Fruit fly (Drosophila melanogaster) whole organism, embryonic: ENCODE results near the gene Kaz1-ORFB.

Experiments
- Ada2b ChIP-seq: fragments of 200-800 bp; sonication (Bioruptor generic); IDR thresholded peaks from 2 replicates; pipeline ENCODE4 v1.3.6; 2022; ENCODE audit warnings: missing biosample characterization, missing genetic modification characterization
- Aef1 ChIP-seq: fragments of 200-800 bp; sonication (Bioruptor generic); IDR thresholded peaks from 3 replicates; pipeline ENCODE4 v1.3.6; 2022; ENCODE audit warnings: missing biosample characterization, missing genetic modification characterization
- CG10274 ChIP-seq: fragments of 200-800 bp; sonication (Bioruptor generic); optimal IDR thresholded peaks from 3 replicates; lab custom pipeline; 2017; ENCODE audit warnings: missing biosample characterization, mild to moderate bottlenecking, missing genetic modification characterization
- CG12155 ChIP-seq: fragments of 200-800 bp; sonication (Bioruptor generic); optimal IDR thresholded peaks from 3 replicates; lab custom pipeline; 2016; ENCODE audit warnings: missing biosample characterization, missing genetic modification characterization
- CG12236 ChIP-seq: fragments of 200-800 bp; sonication (Bioruptor generic); optimal IDR thresholded peaks from 2 replicates; lab custom pipeline; 2016; ENCODE audit warnings: missing biosample characterization, missing genetic modification characterization
- CG12744 ChIP-seq: fragments of 200-800 bp; sonication (Bioruptor generic); optimal IDR thresholded peaks from 2 replicates; lab custom pipeline; 2016; ENCODE audit warnings: missing biosample characterization, missing genetic modification characterization
- CG13296 ChIP-seq: fragments of 200-800 bp; sonication (Bioruptor generic); optimal IDR thresholded peaks from 3 replicates; lab custom pipeline; 2018; ENCODE audit warnings: missing biosample characterization, mild to moderate bottlenecking, missing genetic modification characterization
- CG14050 ChIP-seq: fragments of 200-800 bp; sonication (Bioruptor generic); IDR thresholded peaks from 3 replicates; pipeline ENCODE4 v1.3.6; 2022; ENCODE audit warnings: missing biosample characterization, missing genetic modification characterization
- CG15479 ChIP-seq: fragments of 200-800 bp; sonication (Bioruptor generic); optimal IDR thresholded peaks from 3 replicates; lab custom pipeline; 2019; ENCODE audit warnings: missing biosample characterization, mild to moderate bottlenecking, missing genetic modification characterization, moderate library complexity
- CG15601 ChIP-seq: fragments of 200-800 bp; sonication (Bioruptor generic); optimal IDR thresholded peaks from 3 replicates; lab custom pipeline; 2019; ENCODE audit warnings: missing biosample characterization, mild to moderate bottlenecking, missing genetic modification characterization, moderate library complexity
- CG1603 ChIP-seq: fragments of 200-800 bp; sonication (Bioruptor generic); optimal IDR thresholded peaks from 2 replicates; lab custom pipeline; 2019; ENCODE audit warnings: missing biosample characterization, mild to moderate bottlenecking, missing genetic modification characterization, moderate library complexity
- CG18599 ChIP-seq: fragments of 200-800 bp; sonication (Bioruptor generic); optimal IDR thresholded peaks from 3 replicates; lab custom pipeline; 2017; ENCODE audit warnings: missing biosample characterization, missing genetic modification characterization, mild to moderate bottlenecking, moderate library complexity, missing genetic modification reagents
- CG18619 ChIP-seq: fragments of 200-800 bp; sonication (Bioruptor generic); optimal IDR thresholded peaks from 3 replicates; lab custom pipeline; 2017; ENCODE audit warnings: missing biosample characterization, mild to moderate bottlenecking, missing genetic modification characterization
- CG2678 ChIP-seq: fragments of 200-800 bp; sonication (Bioruptor generic); optimal IDR thresholded peaks from 3 replicates; lab custom pipeline; 2019; ENCODE audit warnings: missing biosample characterization, mild to moderate bottlenecking, missing genetic modification characterization, moderate library complexity
- CG2889 ChIP-seq: fragments of 200-800 bp; sonication (Bioruptor generic); IDR thresholded peaks from 3 replicates; pipeline ENCODE4 v1.3.6; 2022; ENCODE audit warnings: missing biosample characterization, missing genetic modification characterization
- CG30020 ChIP-seq: fragments of 200-800 bp; optimal IDR thresholded peaks from 2 replicates; lab custom pipeline; 2019; ENCODE audit warnings: missing biosample characterization, mild to moderate bottlenecking, missing genetic modification characterization, moderate library complexity
- CG31388 ChIP-seq: fragments of 200-800 bp; sonication (Bioruptor generic); optimal IDR thresholded peaks from 2 replicates; lab custom pipeline; 2016; ENCODE audit warnings: missing biosample characterization, missing genetic modification characterization
- CG4360 ChIP-seq: fragments of 200-800 bp; sonication (Bioruptor generic); IDR thresholded peaks from 2 replicates; pipeline ENCODE4 v1.3.6; 2022; ENCODE audit warnings: missing biosample characterization, missing genetic modification characterization
- CG4424 ChIP-seq: fragments of 200-800 bp; sonication (Bioruptor generic); optimal IDR thresholded peaks from 3 replicates; lab custom pipeline; 2016; ENCODE audit warnings: missing biosample characterization, missing genetic modification characterization
- CG8359 ChIP-seq: fragments of 200-800 bp; sonication (Bioruptor generic); optimal IDR thresholded peaks from 2 replicates; lab custom pipeline; 2017; ENCODE audit warnings: missing biosample characterization, mild to moderate bottlenecking, missing genetic modification characterization, borderline replicate concordance
- CG8944 ChIP-seq: fragments of 200-800 bp; sonication (Bioruptor generic); optimal IDR thresholded peaks from 3 replicates; lab custom pipeline; 2016; ENCODE audit warnings: missing biosample characterization, missing genetic modification characterization
- CG9727 ChIP-seq: fragments of 200-800 bp; sonication (Bioruptor generic); optimal IDR thresholded peaks from 3 replicates; lab custom pipeline; 2017; ENCODE audit warnings: missing biosample characterization, mild to moderate bottlenecking, missing genetic modification characterization
- Dad ChIP-seq: fragments of 200-800 bp; sonication (Bioruptor generic); optimal IDR thresholded peaks from 3 replicates; lab custom pipeline; 2016; ENCODE audit warnings: missing biosample characterization, missing genetic modification characterization
- Deaf1 ChIP-seq: fragments of 200-800 bp; optimal IDR thresholded peaks from 3 replicates; lab custom pipeline; 2019; ENCODE audit warnings: missing biosample characterization, mild to moderate bottlenecking, missing genetic modification characterization, moderate library complexity
- Hand ChIP-seq: fragments of 200-800 bp; sonication (Bioruptor generic); optimal IDR thresholded peaks from 2 replicates; lab custom pipeline; 2017; ENCODE audit warnings: mild to moderate bottlenecking, missing biosample characterization, missing genetic modification reagents, missing genetic modification characterization
- Mad ChIP-seq: fragments of 200-800 bp; sonication (Bioruptor generic); optimal IDR thresholded peaks from 2 replicates; lab custom pipeline; 2016; ENCODE audit warnings: missing biosample characterization, missing genetic modification characterization
- Pdp1 ChIP-seq, 2 experiments: fragments of 200-800 bp; sonication (Bioruptor generic); optimal IDR thresholded peaks; 3 replicates each; lab custom pipeline; 2016; ENCODE audit warnings: missing biosample characterization in 2 of 2, missing genetic modification characterization in 2 of 2, mild to moderate bottlenecking in 1 of 2, moderate library complexity in 1 of 2
- Poxn ChIP-seq: fragments of 200-800 bp; sonication (Bioruptor generic); IDR thresholded peaks from 2 replicates; pipeline ENCODE4 v1.3.6; 2022; ENCODE audit warnings: missing biosample characterization, missing genetic modification characterization
- Sox102F ChIP-seq: fragments of 200-800 bp; sonication (Bioruptor generic); optimal IDR thresholded peaks from 2 replicates; lab custom pipeline; 2018; ENCODE audit warnings: missing biosample characterization, mild to moderate bottlenecking, missing genetic modification characterization, moderate library complexity
- Sry-δ ChIP-seq: fragments of 200-800 bp; sonication (Bioruptor generic); optimal IDR thresholded peaks from 2 replicates; lab custom pipeline; 2016; ENCODE audit warnings: missing biosample characterization, missing genetic modification characterization
- Taf1 ChIP-seq: fragments of 200-800 bp; sonication (Bioruptor generic); IDR thresholded peaks from 2 replicates; pipeline ENCODE4 v1.3.6; 2022; ENCODE audit warnings: missing biosample characterization, missing genetic modification characterization
- Tbp ChIP-seq: fragments of >200 bp; optimal IDR thresholded peaks from 2 replicates; lab custom pipeline; 2018; ENCODE audit warnings: missing biosample characterization, missing genetic modification characterization
- aop ChIP-seq: fragments of 200-800 bp; sonication (Bioruptor generic); IDR thresholded peaks from 2 replicates; pipeline ENCODE4 v1.3.6; 2022; ENCODE audit warnings: missing biosample characterization, missing genetic modification characterization
- ash1 ChIP-seq: fragments of 200-800 bp; sonication (Bioruptor generic); optimal IDR thresholded peaks from 2 replicates; lab custom pipeline; 2018; ENCODE audit warnings: missing biosample characterization, mild to moderate bottlenecking, missing genetic modification characterization
- bcd ChIP-seq: fragments of 200-800 bp; sonication (Bioruptor generic); optimal IDR thresholded peaks from 2 replicates; lab custom pipeline; 2017; ENCODE audit warnings: missing biosample characterization, mild to moderate bottlenecking, missing genetic modification characterization
- br ChIP-seq: fragments of >200 bp; optimal IDR thresholded peaks from 2 replicates; lab custom pipeline; 2017
- chm ChIP-seq: fragments of 200-800 bp; sonication (Bioruptor generic); IDR thresholded peaks from 2 replicates; pipeline ENCODE4 v1.3.6; 2022; ENCODE audit warnings: missing biosample characterization, missing genetic modification characterization
- crol ChIP-seq: fragments of 200-800 bp; sonication (Bioruptor generic); IDR thresholded peaks from 2 replicates; pipeline ENCODE4 v1.3.6; 2022; ENCODE audit warnings: missing biosample characterization, missing genetic modification characterization
- da ChIP-seq: fragments of 200-800 bp; sonication (Bioruptor generic); optimal IDR thresholded peaks from 2 replicates; lab custom pipeline; 2016; ENCODE audit warnings: missing biosample characterization, missing genetic modification characterization
- dysf ChIP-seq: fragments of 200-800 bp; sonication (Bioruptor generic); IDR thresholded peaks from 3 replicates; pipeline ENCODE4 v1.3.6; 2022; ENCODE audit warnings: missing biosample characterization, missing genetic modification characterization
- eve ChIP-seq, 2 experiments: fragments of >200 bp; optimal IDR thresholded peaks; 2 replicates each; lab custom pipeline; 2017; ENCODE audit warnings: missing biosample characterization in 2 of 2, missing genetic modification characterization in 2 of 2
- gro ChIP-seq: fragments of 200-800 bp; sonication (Bioruptor generic); optimal IDR thresholded peaks from 2 replicates; lab custom pipeline; 2016; ENCODE audit warnings: missing biosample characterization, missing genetic modification characterization
- lola ChIP-seq, 3 experiments: fragments of >200 bp in 2 of 3; fragments of 200-800 bp in 1 of 3; sonication (Bioruptor generic) in 1 of 3; optimal IDR thresholded peaks; 2 replicates each; lab custom pipeline; 2017 to 2019; ENCODE audit warnings: missing biosample characterization in 3 of 3, missing genetic modification characterization in 3 of 3, mild to moderate bottlenecking in 1 of 3, moderate library complexity in 1 of 3
- odd ChIP-seq: fragments of 200-800 bp; sonication (Bioruptor generic); optimal IDR thresholded peaks from 2 replicates; lab custom pipeline; 2017; ENCODE audit warnings: missing biosample characterization, mild to moderate bottlenecking, missing genetic modification characterization
- prd ChIP-seq, 3 experiments: fragments of >200 bp in 2 of 3; fragments of 200-800 bp in 1 of 3; sonication (Bioruptor generic) in 1 of 3; optimal IDR thresholded peaks in 2 of 3; IDR thresholded peaks in 1 of 3; 2 replicates in 2 of 3; 3 replicates in 1 of 3; pipeline versions ENCODE4 v1.3.6 to Lab custom; 2017 to 2022; ENCODE audit warnings: missing biosample characterization in 1 of 3, missing genetic modification characterization in 1 of 3
- pzg ChIP-seq: fragments of 200-800 bp; sonication (Bioruptor generic); optimal IDR thresholded peaks from 3 replicates; lab custom pipeline; 2018; ENCODE audit warnings: missing biosample characterization, mild to moderate bottlenecking, missing genetic modification characterization, moderate library complexity
- run ChIP-seq: fragments of 200-800 bp; sonication (Bioruptor generic); optimal IDR thresholded peaks from 3 replicates; lab custom pipeline; 2018; ENCODE audit warnings: missing biosample characterization, mild to moderate bottlenecking, missing genetic modification characterization
- salm ChIP-seq: fragments of 200-800 bp; sonication (Bioruptor generic); optimal IDR thresholded peaks from 2 replicates; lab custom pipeline; 2018; ENCODE audit warnings: missing biosample characterization, mild to moderate bottlenecking, missing genetic modification characterization
- sob ChIP-seq: fragments of 200-800 bp; sonication (Bioruptor generic); IDR thresholded peaks from 2 replicates; pipeline ENCODE4 v1.3.6; 2022; ENCODE audit warnings: missing biosample characterization, missing genetic modification characterization
- trem ChIP-seq: fragments of 200-800 bp; optimal IDR thresholded peaks from 3 replicates; lab custom pipeline; 2019; ENCODE audit warnings: missing biosample characterization, mild to moderate bottlenecking, missing genetic modification characterization, moderate library complexity
- wor ChIP-seq: fragments of 200-800 bp; sonication (Bioruptor generic); IDR thresholded peaks from 2 replicates; pipeline ENCODE4 v1.3.6; 2022; ENCODE audit warnings: missing biosample characterization, missing genetic modification characterization
- zfh2 ChIP-seq: fragments of 200-800 bp; sonication (Bioruptor generic); optimal IDR thresholded peaks from 2 replicates; lab custom pipeline; 2016; ENCODE audit warnings: missing biosample characterization, missing genetic modification characterization

Gene Kaz1-ORFB

dm6 chr3L:211200-211599 is 5.2 kb upstream of the Kaz1-ORFB start, which contains the start of gene Prp4k (continued):
- TF ChIP-seq CG30020 = peak; percentile 4
- peak; percentile 41 for TF ChIP-seq trem (tag; lab: Kevin White, UChicago)
- no peak for TF ChIP-seq ash1
- TF ChIP-seq run (tag; lab: Kevin White, UChicago) = no peak
- TF ChIP-seq Ada2b (GFP tag; lab: Robert Waterston, UW) = no peak
- no peak for TF ChIP-seq Mad (GFP tag; lab: Kevin White, UChicago)
- no peak for TF ChIP-seq CG4360
- TF ChIP-seq CG10274 = no peak
- no peak for TF ChIP-seq Sry-δ
- TF ChIP-seq CG2678 (tag; lab: Kevin White, UChicago) = no peak
- TF ChIP-seq CG13296 (GFP tag; lab: Kevin White, UChicago) = no peak
- no peak for TF ChIP-seq CG12155
- no peak for TF ChIP-seq odd
- no peak for TF ChIP-seq Hand (GFP tag; lab: Kevin White, UChicago)
- no peak for TF ChIP-seq Poxn (GFP tag; lab: Robert Waterston, UW)
- TF ChIP-seq aop = no peak
- no peak for TF ChIP-seq CG15479 (GFP tag; lab: Kevin White, UChicago)
- no peak for TF ChIP-seq Tbp
- TF ChIP-seq prd (optimal IDR thresholded peaks at IDR 0.05; lab: Kevin White, UChicago) = no peak
- no peak for TF ChIP-seq prd (GFP tag; IDR thresholded peaks at IDR 0.05; lab: Robert Waterston, UW)
- no peak for TF ChIP-seq dysf
- TF ChIP-seq da = no peak
- TF ChIP-seq CG12744 (GFP tag; lab: Kevin White, UChicago) = no peak
- TF ChIP-seq CG15601 = no peak
- no peak for TF ChIP-seq CG8944 (GFP tag; lab: Kevin White, UChicago)
- no peak for TF ChIP-seq Taf1 (GFP tag; lab: Robert Waterston, UW)
- TF ChIP-seq CG31388 (GFP tag; lab: Kevin White, UChicago) = no peak
- no peak for TF ChIP-seq CG4424
- TF ChIP-seq CG14050 = no peak
- TF ChIP-seq wor (GFP tag; lab: Robert Waterston, UW) = no peak
- peak; percentile 58 for TF ChIP-seq Deaf1 (tag; lab: Kevin White, UChicago)
- TF ChIP-seq Dad = no peak
- no peak for TF ChIP-seq sob (GFP tag; lab: Robert Waterston, UW)
- no peak for TF ChIP-seq Aef1 (GFP tag; lab: Robert Waterston, UW)
- TF ChIP-seq bcd (GFP tag; lab: Kevin White, UChicago) = no peak
- TF ChIP-seq CG18619 (GFP tag; lab: Kevin White, UChicago) = no peak
- no peak for TF ChIP-seq eve (GFP tag; optimal IDR thresholded peaks at IDR 0.05; lab: Kevin White, UChicago)
- no peak for TF ChIP-seq CG1603
- no peak for TF ChIP-seq Pdp1 (GFP tag; optimal IDR thresholded peaks at IDR 0.05; lab: Kevin White, UChicago)
- no peak for TF ChIP-seq CG18599
- TF ChIP-seq CG8359 = no peak
- TF ChIP-seq br = no peak
- no peak for TF ChIP-seq zfh2 (GFP tag; lab: Kevin White, UChicago)
- peak; percentile 50 for TF ChIP-seq pzg (GFP tag; lab: Kevin White, UChicago)
- TF ChIP-seq lola (GFP tag; optimal IDR thresholded peaks at IDR 0.05; lab: Kevin White, UChicago) = no peak
- no peak for TF ChIP-seq Sox102F (GFP tag; lab: Kevin White, UChicago)
- TF ChIP-seq gro (GFP tag; lab: Kevin White, UChicago) = no peak
- TF ChIP-seq CG9727 (GFP tag; lab: Kevin White, UChicago) = no peak
- no peak for TF ChIP-seq CG12236 (GFP tag; lab: Kevin White, UChicago)
- TF ChIP-seq chm (GFP tag; lab: Robert Waterston, UW) = no peak
- no peak for TF ChIP-seq CG2889 (GFP tag; lab: Robert Waterston, UW)
- peak; percentile 42; the same call in 1 of the 2 replicates for TF ChIP-seq crol
- TF ChIP-seq salm = no peak
